Fruit fly (Drosophila melanogaster) whole organism, embryonic: ENCODE measurements around the gene Ldh.

Experiments
- C15 ChIP-seq: fragments of 200-800 bp; sonication (Bioruptor generic); IDR thresholded peaks from 3 replicates; pipeline ENCODE4 v1.3.6; 2022; ENCODE audit warnings: missing biosample characterization, missing genetic modification characterization
- CG1024 ChIP-seq: fragments of 200-800 bp; sonication (Bioruptor generic); IDR thresholded peaks from 2 replicates; pipeline ENCODE4 v1.3.6; 2022; ENCODE audit warnings: missing biosample characterization, missing genetic modification characterization
- CG11560 ChIP-seq: fragments of 200-800 bp; sonication (Bioruptor generic); IDR thresholded peaks from 3 replicates; pipeline ENCODE4 v1.3.6; 2022; ENCODE audit warnings: missing biosample characterization, missing genetic modification characterization
- CG12071 ChIP-seq: fragments of 200-800 bp; sonication (Bioruptor generic); optimal IDR thresholded peaks from 3 replicates; lab custom pipeline; 2018; ENCODE audit warnings: missing biosample characterization, mild to moderate bottlenecking, missing genetic modification characterization
- CG12155 ChIP-seq: fragments of 200-800 bp; sonication (Bioruptor generic); optimal IDR thresholded peaks from 3 replicates; lab custom pipeline; 2016; ENCODE audit warnings: missing biosample characterization, missing genetic modification characterization
- CG15479 ChIP-seq: fragments of 200-800 bp; sonication (Bioruptor generic); optimal IDR thresholded peaks from 3 replicates; lab custom pipeline; 2019; ENCODE audit warnings: missing biosample characterization, mild to moderate bottlenecking, missing genetic modification characterization, moderate library complexity
- CG1603 ChIP-seq: fragments of 200-800 bp; sonication (Bioruptor generic); optimal IDR thresholded peaks from 2 replicates; lab custom pipeline; 2019; ENCODE audit warnings: missing biosample characterization, mild to moderate bottlenecking, missing genetic modification characterization, moderate library complexity
- CG17328 ChIP-seq: fragments of 200-800 bp; sonication (Bioruptor generic); IDR thresholded peaks from 2 replicates; pipeline ENCODE4 v1.3.6; 2022; ENCODE audit warnings: missing biosample characterization, missing genetic modification characterization
- CG17612 ChIP-seq: fragments of 200-800 bp; sonication (Bioruptor generic); IDR thresholded peaks from 2 replicates; pipeline ENCODE4 v1.3.6; 2022; ENCODE audit warnings: missing biosample characterization, missing genetic modification characterization
- CG18476 ChIP-seq: fragments of 200-800 bp; sonication (Bioruptor generic); optimal IDR thresholded peaks from 2 replicates; lab custom pipeline; 2016; ENCODE audit warnings: missing biosample characterization, mild to moderate bottlenecking, missing genetic modification characterization
- CG30403 ChIP-seq: fragments of 200-800 bp; sonication (Bioruptor generic); optimal IDR thresholded peaks from 3 replicates; lab custom pipeline; 2016; ENCODE audit warnings: missing biosample characterization, missing genetic modification characterization
- CG30431 ChIP-seq: fragments of 200-800 bp; sonication (Bioruptor generic); optimal IDR thresholded peaks from 2 replicates; lab custom pipeline; 2017; ENCODE audit warnings: missing biosample characterization, missing genetic modification characterization
- CG32532 ChIP-seq: fragments of 200-800 bp; sonication (Bioruptor generic); IDR thresholded peaks from 2 replicates; pipeline ENCODE4 v1.3.6; 2022; ENCODE audit warnings: missing biosample characterization, missing genetic modification characterization
- CG33213 ChIP-seq: fragments of 200-800 bp; sonication (Bioruptor generic); optimal IDR thresholded peaks from 3 replicates; lab custom pipeline; 2016; ENCODE audit warnings: missing biosample characterization, missing genetic modification characterization
- CG33557 ChIP-seq: fragments of 200-800 bp; sonication (Bioruptor generic); optimal IDR thresholded peaks from 2 replicates; lab custom pipeline; 2019; ENCODE audit warnings: missing biosample characterization, mild to moderate bottlenecking, missing genetic modification characterization, moderate library complexity
- CG34376 ChIP-seq: fragments of 200-800 bp; sonication (Bioruptor generic); optimal IDR thresholded peaks from 2 replicates; lab custom pipeline; 2018; ENCODE audit warnings: missing biosample characterization, mild to moderate bottlenecking, missing genetic modification characterization
- CG3995 ChIP-seq: fragments of 200-800 bp; sonication (Bioruptor generic); optimal IDR thresholded peaks from 3 replicates; lab custom pipeline; 2016; ENCODE audit warnings: missing biosample characterization, missing genetic modification characterization
- CG4360 ChIP-seq: fragments of 200-800 bp; sonication (Bioruptor generic); IDR thresholded peaks from 2 replicates; pipeline ENCODE4 v1.3.6; 2022; ENCODE audit warnings: missing biosample characterization, missing genetic modification characterization
- CG7786 ChIP-seq: fragments of 200-800 bp; sonication (Bioruptor generic); optimal IDR thresholded peaks from 2 replicates; lab custom pipeline; 2016; ENCODE audit warnings: missing biosample characterization, missing genetic modification characterization
- CG7928 ChIP-seq: fragments of 200-800 bp; sonication (Bioruptor generic); optimal IDR thresholded peaks from 2 replicates; lab custom pipeline; 2017; ENCODE audit warnings: missing biosample characterization, mild to moderate bottlenecking, missing genetic modification characterization
- CG8089 ChIP-seq: fragments of 200-800 bp; sonication (Bioruptor generic); optimal IDR thresholded peaks from 3 replicates; lab custom pipeline; 2016; ENCODE audit warnings: missing biosample characterization, missing genetic modification characterization
- CG8290 ChIP-seq, 3 experiments: fragments of 200-800 bp; sonication (Bioruptor generic); optimal IDR thresholded peaks; 2 replicates each; lab custom pipeline; 2016 to 2019; ENCODE audit warnings: missing biosample characterization in 3 of 3, missing genetic modification characterization in 3 of 3, mild to moderate bottlenecking in 2 of 3, moderate library complexity in 1 of 3
- CG9817 ChIP-seq: fragments of 200-800 bp; sonication (Bioruptor generic); optimal IDR thresholded peaks from 2 replicates; lab custom pipeline; 2018; ENCODE audit warnings: missing biosample characterization, mild to moderate bottlenecking, missing genetic modification characterization, moderate library complexity
- CTCF ChIP-seq: fragments of 200-800 bp; sonication (Bioruptor generic); optimal IDR thresholded peaks from 2 replicates; lab custom pipeline; 2017; ENCODE audit warnings: missing biosample characterization, mild to moderate bottlenecking, missing genetic modification characterization, moderate library complexity
- D19B ChIP-seq: fragments of 200-800 bp; sonication (Bioruptor generic); optimal IDR thresholded peaks from 2 replicates; lab custom pipeline; 2017; ENCODE audit warnings: missing biosample characterization, mild to moderate bottlenecking, missing genetic modification characterization
- HLH3B ChIP-seq: fragments of 200-800 bp; sonication (Bioruptor generic); IDR thresholded peaks from 2 replicates; pipeline ENCODE4 v1.3.6; 2022; ENCODE audit warnings: missing biosample characterization, missing genetic modification characterization
- HLH4C ChIP-seq: fragments of 200-800 bp; sonication (Bioruptor generic); IDR thresholded peaks from 3 replicates; pipeline ENCODE4 v1.3.6; 2022; ENCODE audit warnings: missing biosample characterization, missing genetic modification characterization; ENCODE audit not compliant: partially characterized antibody
- Hr39 ChIP-seq: fragments of >200 bp; optimal IDR thresholded peaks from 2 replicates; lab custom pipeline; 2017
- Meics ChIP-seq: fragments of 200-800 bp; sonication (Bioruptor generic); optimal IDR thresholded peaks from 2 replicates; lab custom pipeline; 2017; ENCODE audit warnings: missing biosample characterization, mild to moderate bottlenecking, missing genetic modification characterization
- PHDP ChIP-seq: fragments of 200-800 bp; sonication (Bioruptor generic); optimal IDR thresholded peaks from 3 replicates; lab custom pipeline; 2018; ENCODE audit warnings: missing biosample characterization, mild to moderate bottlenecking, missing genetic modification characterization, moderate library complexity
- Six4 ChIP-seq: fragments of 200-800 bp; sonication (Bioruptor generic); optimal IDR thresholded peaks from 2 replicates; lab custom pipeline; 2016; ENCODE audit warnings: missing biosample characterization, missing genetic modification characterization
- Sry-β ChIP-seq: fragments of 200-800 bp; sonication (Bioruptor generic); optimal IDR thresholded peaks from 2 replicates; lab custom pipeline; 2018; ENCODE audit warnings: missing biosample characterization, mild to moderate bottlenecking, missing genetic modification characterization, moderate library complexity
- dan ChIP-seq: fragments of 200-800 bp; sonication (Bioruptor generic); IDR thresholded peaks from 2 replicates; pipeline ENCODE4 v1.3.6; 2022; ENCODE audit warnings: missing biosample characterization, missing genetic modification characterization
- disco-r ChIP-seq: fragments of 200-800 bp; sonication (Bioruptor generic); optimal IDR thresholded peaks from 2 replicates; lab custom pipeline; 2016; ENCODE audit warnings: missing biosample characterization, missing genetic modification characterization
- dysf ChIP-seq: fragments of 200-800 bp; sonication (Bioruptor generic); IDR thresholded peaks from 3 replicates; pipeline ENCODE4 v1.3.6; 2022; ENCODE audit warnings: missing biosample characterization, missing genetic modification characterization
- esg ChIP-seq: fragments of 200-800 bp; sonication (Bioruptor generic); conservative IDR thresholded peaks from 2 replicates; pipeline ENCODE4 v1.3.6; 2022; ENCODE audit warnings: missing biosample characterization, missing genetic modification characterization
- fd96Cb ChIP-seq: fragments of 200-800 bp; sonication (Bioruptor generic); optimal IDR thresholded peaks from 2 replicates; lab custom pipeline; 2018; ENCODE audit warnings: missing biosample characterization, mild to moderate bottlenecking, missing genetic modification characterization, moderate library complexity
- gce ChIP-seq: fragments of 200-800 bp; sonication (Bioruptor generic); IDR thresholded peaks from 3 replicates; pipeline ENCODE4 v1.3.6; 2022; ENCODE audit warnings: missing biosample characterization, missing genetic modification characterization
- gro ChIP-seq: fragments of 200-800 bp; sonication (Bioruptor generic); optimal IDR thresholded peaks from 2 replicates; lab custom pipeline; 2016; ENCODE audit warnings: missing biosample characterization, missing genetic modification characterization
- gsb ChIP-seq: fragments of 200-800 bp; sonication (Bioruptor generic); IDR thresholded peaks from 2 replicates; pipeline ENCODE4 v1.3.6; 2022; ENCODE audit warnings: missing biosample characterization, missing genetic modification characterization
- hbn ChIP-seq: fragments of 200-800 bp; sonication (Bioruptor generic); IDR thresholded peaks from 2 replicates; pipeline ENCODE4 v1.3.6; 2022; ENCODE audit warnings: missing biosample characterization, missing genetic modification characterization; ENCODE audit not compliant: partially characterized antibody
- kah ChIP-seq: fragments of 200-800 bp; sonication (Bioruptor generic); optimal IDR thresholded peaks from 2 replicates; lab custom pipeline; 2018; ENCODE audit warnings: missing biosample characterization, mild to moderate bottlenecking, missing genetic modification characterization
- ken ChIP-seq: fragments of 200-800 bp; sonication (Bioruptor generic); IDR thresholded peaks from 3 replicates; pipeline ENCODE4 v1.3.6; 2022; ENCODE audit warnings: missing biosample characterization, missing genetic modification characterization
- kni ChIP-seq: fragments of 200-800 bp; sonication (Bioruptor generic); optimal IDR thresholded peaks from 3 replicates; lab custom pipeline; 2017; ENCODE audit warnings: mild to moderate bottlenecking, missing biosample characterization, missing genetic modification reagents, missing genetic modification characterization
- pnt ChIP-seq: fragments of 200-800 bp; sonication (Bioruptor generic); optimal IDR thresholded peaks from 3 replicates; lab custom pipeline; 2016; ENCODE audit warnings: missing biosample characterization, missing genetic modification characterization
- prd ChIP-seq, 3 experiments: fragments of >200 bp in 2 of 3; fragments of 200-800 bp in 1 of 3; sonication (Bioruptor generic) in 1 of 3; optimal IDR thresholded peaks in 2 of 3; IDR thresholded peaks in 1 of 3; 2 replicates in 2 of 3; 3 replicates in 1 of 3; pipeline versions ENCODE4 v1.3.6 to Lab custom; 2017 to 2022; ENCODE audit warnings: missing biosample characterization in 1 of 3, missing genetic modification characterization in 1 of 3
- sens ChIP-seq: fragments of 200-800 bp; sonication (Bioruptor generic); peaks from one replicate; lab custom pipeline; 2016; ENCODE audit warnings: missing biosample characterization, missing genetic modification characterization
- sisA ChIP-seq: fragments of 200-800 bp; sonication (Bioruptor generic); IDR thresholded peaks from 2 replicates; pipeline ENCODE4 v1.3.6; 2022; ENCODE audit warnings: missing biosample characterization, missing genetic modification characterization
- ttk ChIP-seq: fragments of 200-800 bp; sonication (Bioruptor generic); IDR thresholded peaks from 2 replicates; pipeline ENCODE4 v2.1.2; 2022; ENCODE audit warnings: missing biosample characterization, missing genetic modification characterization
- tup ChIP-seq: fragments of 200-800 bp; sonication (Bioruptor generic); optimal IDR thresholded peaks from 2 replicates; lab custom pipeline; 2016; ENCODE audit warnings: missing biosample characterization, mild to moderate bottlenecking, missing genetic modification characterization, moderate library complexity

The Ldh gene

DNA sequence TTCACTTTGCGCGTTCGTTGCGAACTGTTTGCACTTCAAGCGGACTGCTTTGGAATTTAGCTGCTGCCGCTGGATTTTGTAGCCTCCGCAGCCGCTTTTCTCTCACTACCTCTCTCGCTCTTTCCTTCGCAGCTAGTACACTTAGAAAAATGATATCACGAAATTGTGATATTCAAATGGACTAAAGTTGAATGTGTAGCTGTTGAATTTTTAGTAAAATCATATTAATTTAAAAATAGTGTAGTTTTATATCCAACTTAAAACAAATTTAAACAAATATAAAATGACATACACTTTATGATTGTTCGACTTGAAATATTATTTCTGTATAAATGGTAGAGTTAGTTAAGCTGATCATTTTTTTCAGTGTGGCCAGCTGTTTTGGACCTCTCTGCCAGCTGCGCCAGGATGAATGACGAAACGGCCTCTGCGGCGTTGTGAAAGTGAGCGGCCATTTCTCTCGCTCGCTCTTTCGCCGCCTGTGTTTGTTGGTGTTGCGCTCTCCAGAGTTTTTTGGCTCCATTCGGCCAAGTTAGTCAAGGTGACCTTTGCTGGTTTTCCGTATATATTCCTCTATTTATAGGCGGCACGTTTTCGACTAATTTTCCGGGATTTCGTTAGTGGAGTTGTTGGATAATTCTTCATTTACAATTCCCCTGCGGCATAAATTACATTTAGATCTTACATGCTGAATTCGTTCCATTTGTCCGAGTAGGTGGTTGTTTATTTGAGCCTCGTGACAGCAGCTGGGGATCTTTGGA lies at the start of gene Ldh:
Ldh (minus strand) TSS at position 51 of the 761 bp plus-strand sequence.
- TF ChIP-seq Six4 (GFP tag; lab: Kevin White, UChicago), result peak; percentile 96
- TF ChIP-seq Meics (GFP tag; lab: Kevin White, UChicago), result peak; percentile 95
- TF ChIP-seq dan (GFP tag; lab: Robert Waterston, UW), result peak; percentile 78
- TF ChIP-seq gce, result peak; percentile 72; the same call in 2 of the 3 replicates
- TF ChIP-seq CG32532 (GFP tag; lab: Robert Waterston, UW), result peak; percentile 92
- TF ChIP-seq CG15479 (GFP tag; lab: Kevin White, UChicago), result peak; percentile 90
- peak; percentile 89 for TF ChIP-seq CG12071
- TF ChIP-seq CG7928 (GFP tag; lab: Kevin White, UChicago), result peak; percentile 63
- TF ChIP-seq CG1024, result peak; percentile 74
- TF ChIP-seq fd96Cb (tag; lab: Kevin White, UChicago), result peak; percentile 95
- no peak for TF ChIP-seq Hr39 (lab: Kevin White, UChicago)
- TF ChIP-seq CG17328, result peak; percentile 94
- peak; percentile 55 for TF ChIP-seq CTCF (GFP tag; lab: Kevin White, UChicago)
- TF ChIP-seq HLH3B (GFP tag; lab: Robert Waterston, UW), result peak; percentile 90
- peak; percentile 79 for TF ChIP-seq ken (GFP tag; lab: Robert Waterston, UW)
- TF ChIP-seq sisA (GFP tag; lab: Robert Waterston, UW), result peak; percentile 85
- TF ChIP-seq Sry-β (GFP tag; lab: Kevin White, UChicago), result peak; percentile 56
- TF ChIP-seq kah, result peak; percentile 84
- no peak for TF ChIP-seq hbn
- TF ChIP-seq ttk, result peak; percentile 90
- TF ChIP-seq PHDP (tag; lab: Kevin White, UChicago), result peak; percentile 98
- peak; percentile 67; the same call in 1 of the 2 replicates for TF ChIP-seq CG17612 (GFP tag; lab: Robert Waterston, UW)
- TF ChIP-seq gro (GFP tag; lab: Kevin White, UChicago), result peak; percentile 15
- TF ChIP-seq gsb (GFP tag; lab: Robert Waterston, UW), result peak; percentile 79
- TF ChIP-seq CG1603 (tag; lab: Kevin White, UChicago), result peak; percentile 88
- TF ChIP-seq CG7786 (GFP tag; lab: Kevin White, UChicago), result peak; percentile 72
- peak; percentile 76 for TF ChIP-seq kni
- peak; percentile 93 for TF ChIP-seq CG9817 (tag; lab: Kevin White, UChicago)
- TF ChIP-seq CG3995, result peak; percentile 58
- peak; percentile 57 for TF ChIP-seq CG8089
- TF ChIP-seq CG33213 (GFP tag; lab: Kevin White, UChicago), result peak; percentile 62
- peak; percentile 82 for TF ChIP-seq D19B (GFP tag; lab: Kevin White, UChicago)
- TF ChIP-seq CG8290 (GFP tag; optimal IDR thresholded peaks at IDR 0.05; lab: Kevin White, UChicago), result peak; percentile 95
- TF ChIP-seq CG8290 (tag; optimal IDR thresholded peaks at IDR 0.05; lab: Kevin White, UChicago), result peak; percentile 64 to 88
- TF ChIP-seq disco-r, result peak; percentile 72
- TF ChIP-seq sens, result peak; percentile 99
- TF ChIP-seq HLH4C, result no peak
- peak; percentile 96 for TF ChIP-seq dysf (GFP tag; lab: Robert Waterston, UW)
- TF ChIP-seq CG11560, result peak; percentile 83
- peak; percentile 81; the same call in 2 of the 3 replicates for TF ChIP-seq C15 (GFP tag; lab: Robert Waterston, UW)
- no peak for TF ChIP-seq prd (optimal IDR thresholded peaks at IDR 0.05; lab: Kevin White, UChicago)
- TF ChIP-seq prd (GFP tag; IDR thresholded peaks at IDR 0.05; lab: Robert Waterston, UW), result peak; percentile 93
- peak; percentile 97 for TF ChIP-seq CG30403 (GFP tag; lab: Kevin White, UChicago)
- peak; percentile 91 for TF ChIP-seq esg (GFP tag; lab: Robert Waterston, UW)
- peak; percentile 97 for TF ChIP-seq CG33557 (GFP tag; lab: Kevin White, UChicago)
- TF ChIP-seq pnt (GFP tag; lab: Kevin White, UChicago), result peak; percentile 62
- TF ChIP-seq tup (GFP tag; lab: Kevin White, UChicago), result peak; percentile 77
- peak; percentile 93 for TF ChIP-seq CG12155 (GFP tag; lab: Kevin White, UChicago)
- TF ChIP-seq CG30431 (GFP tag; lab: Kevin White, UChicago), result peak; percentile 86
- peak; percentile 65 for TF ChIP-seq CG4360 (GFP tag; lab: Robert Waterston, UW)
- TF ChIP-seq CG34376 (GFP tag; lab: Kevin White, UChicago), result peak; percentile 82
- peak; percentile 94 for TF ChIP-seq CG18476 (GFP tag; lab: Kevin White, UChicago)
